Worm (Caenorhabditis elegans): ENCODE measurements around the gene slc-25A18.1.

The slc-25A18.1 gene

ce11 chrX:14964253-14964652, 39.5 kb downstream of the slc-25A18.1 start, which contains the start of gene rgs-11:
Gene rgs-11 (plus strand): TSS chrX:14964553.
- TF ChIP-seq hlh-26 (GFP tag; conservative IDR thresholded peaks at IDR 0.05) (no peak), aptf-2 (GFP tag; conservative IDR thresholded peaks at IDR 0.05) (peak; percentile 66; the same call in 1 of the 2 replicates)

- TF ChIP-seq aptf-2 (GFP tag; conservative IDR thresholded peaks at IDR 0.05) (peak; percentile 77; the same call in 1 of the 2 replicates), madf-10 (tag; optimal IDR thresholded peaks at IDR 0.05) (no peak)
Measured at ce11 chrX:14962456-14962855, 41.3 kb downstream of the slc-25A18.1 start, which contains the start of gene rgs-10. Gene rgs-10 (plus strand): TSS chrX:14962756.

ce11 chrX:14961471-14961870, 42.3 kb downstream of the slc-25A18.1 start, which contains the start of gene idpp-3:
Gene idpp-3 (minus strand): TSS chrX:14961571.
- TF ChIP-seq lsl-1 (GFP tag; optimal IDR thresholded peaks at IDR 0.05) (no peak), let-526 (GFP tag; IDR thresholded peaks at IDR 0.05) (no peak), madf-3 (GFP tag; IDR thresholded peaks at IDR 0.05) (no peak), lag-1 (GFP tag; IDR thresholded peaks at IDR 0.05) (no peak), unc-130 (GFP tag; optimal IDR thresholded peaks at IDR 0.05) (no peak), F37B4.10 (GFP tag; IDR thresholded peaks at IDR 0.05) (no peak), Y95B8A.8 (GFP tag; IDR thresholded peaks at IDR 0.05) (no peak), ztf-3 (GFP tag; optimal IDR thresholded peaks at IDR 0.05) (no peak), mel-28 (tag; optimal IDR thresholded peaks at IDR 0.05; ENCODE audit: borderline replicate concordance) (no peak), rpc-1 (optimal IDR thresholded peaks at IDR 0.05) (no peak), rpc-1 (tag; optimal IDR thresholded peaks at IDR 0.05) (no peak), ztf-22 (GFP tag; optimal IDR thresholded peaks at IDR 0.05) (no peak), nfyb-1 (GFP tag; IDR thresholded peaks at IDR 0.05) (no peak), dox-1 (GFP tag; IDR thresholded peaks at IDR 0.05) (no peak), die-1 (tag; optimal IDR thresholded peaks at IDR 0.05) (no peak), ZK185.1 (tag; optimal IDR thresholded peaks at IDR 0.05; ENCODE audit: poor library complexity, severe bottlenecking) (no peak)

- TF ChIP-seq lin-26 (GFP tag; IDR thresholded peaks at IDR 0.05): no peak
- 0 out of 2 replicates have a peak, but pooled peaks have one; percentile 12 for TF ChIP-seq mcd-1 (GFP tag; IDR thresholded peaks at IDR 0.05)
- no peak for TF ChIP-seq dpff-1 (tag; optimal IDR thresholded peaks at IDR 0.05)
- TF ChIP-seq lin-35 (GFP tag; optimal IDR thresholded peaks at IDR 0.05): no peak
- TF ChIP-seq Y53F4B.3 (GFP tag; IDR thresholded peaks at IDR 0.05): no peak
- TF ChIP-seq egrh-3 (GFP tag; IDR thresholded peaks at IDR 0.05): peak; percentile 76
- TF ChIP-seq mes-4 (tag; optimal IDR thresholded peaks at IDR 0.05): no peak
- TF ChIP-seq ztf-18 (tag; optimal IDR thresholded peaks at IDR 0.05): no peak
- no peak for TF ChIP-seq attf-5 (GFP tag; optimal IDR thresholded peaks at IDR 0.05)
- peak; percentile 90 for TF ChIP-seq zfh-2 (GFP tag; conservative IDR thresholded peaks at IDR 0.05)
- TF ChIP-seq F55B11.4 (tag; optimal IDR thresholded peaks at IDR 0.05; ENCODE audit: borderline replicate concordance, insufficient read depth): no peak
- no peak for TF ChIP-seq snpc-4 (GFP tag; optimal IDR thresholded peaks at IDR 0.05)
- no peak for TF ChIP-seq snpc-4 (tag; optimal IDR thresholded peaks at IDR 0.05)
- no peak for TF ChIP-seq lin-54 (GFP tag; optimal IDR thresholded peaks at IDR 0.05)
Measured at ce11 chrX:14960841-14961240, 42.9 kb downstream of the slc-25A18.1 start.

Data from whole organism, young adult.